Worm (Caenorhabditis elegans): Measurements from ENCODE around the gene scl-23.

DNA sequence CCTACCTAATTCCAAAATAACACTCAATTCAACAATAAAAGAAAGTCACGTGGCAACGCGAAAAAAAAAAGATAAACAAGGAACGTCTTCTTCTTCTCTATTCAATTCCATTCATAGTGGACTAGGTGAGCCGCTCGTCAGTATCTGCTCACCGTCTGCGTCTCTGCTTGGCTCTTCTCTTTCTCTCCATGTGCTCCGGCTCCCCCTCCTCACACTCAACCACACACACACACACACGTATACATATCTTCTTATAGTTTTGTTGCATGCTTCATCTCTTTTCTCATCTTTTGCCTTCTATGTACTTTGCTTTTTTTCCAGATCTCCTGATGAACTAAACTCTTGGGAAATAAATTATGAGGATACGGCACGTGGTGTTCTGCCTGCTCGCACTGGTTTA, 42.2 kb upstream of the scl-23 start, which contains the start of gene daf-1:
- no peak for TF ChIP-seq atf-7 (tag; optimal IDR thresholded peaks at IDR 0.05)
- TF ChIP-seq gei-17 (GFP tag; optimal IDR thresholded peaks at IDR 0.05), result no peak
- no peak for TF ChIP-seq rpc-1 (optimal IDR thresholded peaks at IDR 0.05)
- TF ChIP-seq rpc-1 (tag; optimal IDR thresholded peaks at IDR 0.05), result no peak
- no peak for TF ChIP-seq hlh-12 (tag; optimal IDR thresholded peaks at IDR 0.05)
- TF ChIP-seq lsl-1 (GFP tag; optimal IDR thresholded peaks at IDR 0.05), result no peak
- no peak for TF ChIP-seq unc-62 (GFP tag; optimal IDR thresholded peaks at IDR 0.05)
